Worm (Caenorhabditis elegans): Measurements from ENCODE around the gene C01G12.13.

- TF ChIP-seq nhr-11 (tag; optimal IDR thresholded peaks at IDR 0.05): no peak
- no peak for TF ChIP-seq aly-2 (tag; optimal IDR thresholded peaks at IDR 0.05)
- TF ChIP-seq lin-14 (GFP tag; optimal IDR thresholded peaks at IDR 0.05): no peak
- no peak for TF ChIP-seq aha-1 (tag; optimal IDR thresholded peaks at IDR 0.05)
- no peak for TF ChIP-seq snpc-4 (tag; optimal IDR thresholded peaks at IDR 0.05)
Measured at ce11 chrII:14610492-14611142, 34.1 kb downstream of the C01G12.13 start.

Measured in whole organism, L1 larva.